Fruit fly (Drosophila melanogaster) whole organism, embryonic: Measurements from ENCODE around the gene gish.

Source experiments
- Adf1 ChIP-seq: fragments of 200-800 bp; sonication (Bioruptor generic); IDR thresholded peaks from 2 replicates; pipeline ENCODE4 v1.3.6; 2022; ENCODE audit warnings: missing biosample characterization, missing genetic modification characterization
- Bdp1 ChIP-seq: fragments of 200-800 bp; sonication (Bioruptor generic); optimal IDR thresholded peaks from 3 replicates; lab custom pipeline; 2016; ENCODE audit warnings: missing biosample characterization, missing genetic modification characterization
- CG10321 ChIP-seq: fragments of 200-800 bp; sonication (Bioruptor generic); IDR thresholded peaks from 2 replicates; pipeline ENCODE4 v1.3.6; 2022; ENCODE audit warnings: missing biosample characterization, missing genetic modification characterization
- CG10543 ChIP-seq: fragments of 200-800 bp; sonication (Bioruptor generic); optimal IDR thresholded peaks from 3 replicates; lab custom pipeline; 2017; ENCODE audit warnings: missing biosample characterization, mild to moderate bottlenecking, missing genetic modification characterization, moderate library complexity
- CG12219 ChIP-seq: fragments of 200-800 bp; sonication (Bioruptor generic); optimal IDR thresholded peaks from 3 replicates; lab custom pipeline; 2018; ENCODE audit warnings: missing biosample characterization, mild to moderate bottlenecking, missing genetic modification characterization
- CG1233 ChIP-seq: fragments of 200-800 bp; sonication (Bioruptor generic); optimal IDR thresholded peaks from 4 replicates; lab custom pipeline; 2018; ENCODE audit warnings: missing biosample characterization, mild to moderate bottlenecking, missing genetic modification characterization
- CG17359 ChIP-seq: fragments of 200-800 bp; sonication (Bioruptor generic); optimal IDR thresholded peaks from 3 replicates; lab custom pipeline; 2018; ENCODE audit warnings: missing biosample characterization, mild to moderate bottlenecking, missing genetic modification characterization, moderate library complexity
- CG17361 ChIP-seq: fragments of 200-800 bp; sonication (Bioruptor generic); IDR thresholded peaks from 3 replicates; pipeline ENCODE4 v1.3.6; 2022; ENCODE audit warnings: missing biosample characterization, missing genetic modification characterization
- CG2202 ChIP-seq: fragments of 200-800 bp; sonication (Bioruptor generic); optimal IDR thresholded peaks from 2 replicates; lab custom pipeline; 2018; ENCODE audit warnings: missing biosample characterization, mild to moderate bottlenecking, missing genetic modification characterization
- CG30403 ChIP-seq: fragments of 200-800 bp; sonication (Bioruptor generic); optimal IDR thresholded peaks from 3 replicates; lab custom pipeline; 2016; ENCODE audit warnings: missing biosample characterization, missing genetic modification characterization
- CG32772 ChIP-seq: fragments of 200-800 bp; sonication (Bioruptor generic); IDR thresholded peaks from 2 replicates; pipeline ENCODE4 v1.3.6; 2022; ENCODE audit warnings: missing biosample characterization, missing genetic modification characterization
- CG4360 ChIP-seq: fragments of 200-800 bp; sonication (Bioruptor generic); IDR thresholded peaks from 2 replicates; pipeline ENCODE4 v1.3.6; 2022; ENCODE audit warnings: missing biosample characterization, missing genetic modification characterization
- CG4820 ChIP-seq: fragments of 200-800 bp; sonication (Bioruptor generic); optimal IDR thresholded peaks from 3 replicates; lab custom pipeline; 2016; ENCODE audit warnings: missing biosample characterization, missing genetic modification characterization
- CG7556 ChIP-seq: fragments of 200-800 bp; sonication (Bioruptor generic); optimal IDR thresholded peaks from 2 replicates; lab custom pipeline; 2017; ENCODE audit warnings: missing biosample characterization, mild to moderate bottlenecking, missing genetic modification characterization
- CG7839 ChIP-seq: fragments of 200-800 bp; sonication (Bioruptor generic); optimal IDR thresholded peaks from 3 replicates; lab custom pipeline; 2018; ENCODE audit warnings: missing biosample characterization, mild to moderate bottlenecking, missing genetic modification characterization, moderate library complexity
- CG8388 ChIP-seq: fragments of 200-800 bp; sonication (Bioruptor generic); optimal IDR thresholded peaks from 2 replicates; lab custom pipeline; 2019; ENCODE audit warnings: missing biosample characterization, mild to moderate bottlenecking, missing genetic modification characterization, moderate library complexity
- CHES-1-like ChIP-seq: fragments of 200-800 bp; sonication (Bioruptor generic); optimal IDR thresholded peaks from 2 replicates; lab custom pipeline; 2016; ENCODE audit warnings: missing biosample characterization, missing genetic modification characterization
- CkIIα-i1 ChIP-seq: fragments of 200-800 bp; sonication (Bioruptor generic); IDR thresholded peaks from 2 replicates; pipeline ENCODE4 v1.3.6; 2022; ENCODE audit warnings: missing biosample characterization, missing genetic modification characterization
- Dad ChIP-seq: fragments of 200-800 bp; sonication (Bioruptor generic); optimal IDR thresholded peaks from 3 replicates; lab custom pipeline; 2016; ENCODE audit warnings: missing biosample characterization, missing genetic modification characterization
- Fer1 ChIP-seq: fragments of 200-800 bp; sonication (Bioruptor generic); optimal IDR thresholded peaks from 2 replicates; lab custom pipeline; 2017; ENCODE audit warnings: missing biosample characterization, mild to moderate bottlenecking, missing genetic modification characterization
- GATAe ChIP-seq: fragments of 200-800 bp; sonication (Bioruptor generic); conservative IDR thresholded peaks from 2 replicates; pipeline ENCODE4 v1.3.6; 2022; ENCODE audit warnings: missing biosample characterization, missing genetic modification characterization
- HLH4C ChIP-seq: fragments of 200-800 bp; sonication (Bioruptor generic); IDR thresholded peaks from 3 replicates; pipeline ENCODE4 v1.3.6; 2022; ENCODE audit warnings: missing biosample characterization, missing genetic modification characterization; ENCODE audit not compliant: partially characterized antibody
- Hr3 ChIP-seq: fragments of 200-800 bp; sonication (Bioruptor generic); optimal IDR thresholded peaks from 3 replicates; lab custom pipeline; 2016; ENCODE audit warnings: missing biosample characterization, missing genetic modification characterization
- Hr51 ChIP-seq, 2 experiments: fragments of 200-800 bp; sonication (Bioruptor generic); optimal IDR thresholded peaks; 2 replicates in 1 of 2; 3 replicates in 1 of 2; lab custom pipeline; 2016 to 2018; ENCODE audit warnings: missing biosample characterization in 2 of 2, missing genetic modification characterization in 2 of 2, mild to moderate bottlenecking in 1 of 2, moderate library complexity in 1 of 2
- Mad ChIP-seq: fragments of 200-800 bp; sonication (Bioruptor generic); optimal IDR thresholded peaks from 2 replicates; lab custom pipeline; 2016; ENCODE audit warnings: missing biosample characterization, missing genetic modification characterization
- Max ChIP-seq: fragments of 200-800 bp; sonication (Bioruptor generic); optimal IDR thresholded peaks from 2 replicates; lab custom pipeline; 2016; ENCODE audit warnings: missing biosample characterization, mild to moderate bottlenecking, missing genetic modification characterization
- Med ChIP-seq: fragments of 200-800 bp; sonication (Bioruptor generic); peaks from one replicate; lab custom pipeline; 2016; ENCODE audit warnings: missing biosample characterization, missing genetic modification characterization, mild to moderate bottlenecking, inconsistent platforms, moderate library complexity
- Oaz ChIP-seq: fragments of 200-800 bp; sonication (Bioruptor generic); IDR thresholded peaks from 2 replicates; pipeline ENCODE4 v1.3.6; 2022; ENCODE audit warnings: missing biosample characterization, missing genetic modification characterization
- Sox102F ChIP-seq: fragments of 200-800 bp; sonication (Bioruptor generic); optimal IDR thresholded peaks from 2 replicates; lab custom pipeline; 2018; ENCODE audit warnings: missing biosample characterization, mild to moderate bottlenecking, missing genetic modification characterization, moderate library complexity
- Sry-δ ChIP-seq: fragments of 200-800 bp; sonication (Bioruptor generic); optimal IDR thresholded peaks from 2 replicates; lab custom pipeline; 2016; ENCODE audit warnings: missing biosample characterization, missing genetic modification characterization
- Vsx1 ChIP-seq: fragments of 200-800 bp; sonication (Bioruptor generic); optimal IDR thresholded peaks from 2 replicates; lab custom pipeline; 2017; ENCODE audit warnings: missing biosample characterization, mild to moderate bottlenecking, missing genetic modification characterization, missing genetic modification reagents
- Xbp1 ChIP-seq: fragments of 200-800 bp; sonication (Bioruptor generic); optimal IDR thresholded peaks from 3 replicates; lab custom pipeline; 2016; ENCODE audit warnings: missing biosample characterization, mild to moderate bottlenecking, missing genetic modification characterization
- ash1 ChIP-seq: fragments of 200-800 bp; sonication (Bioruptor generic); optimal IDR thresholded peaks from 2 replicates; lab custom pipeline; 2018; ENCODE audit warnings: missing biosample characterization, mild to moderate bottlenecking, missing genetic modification characterization
- bcd ChIP-seq: fragments of 200-800 bp; sonication (Bioruptor generic); optimal IDR thresholded peaks from 2 replicates; lab custom pipeline; 2017; ENCODE audit warnings: missing biosample characterization, mild to moderate bottlenecking, missing genetic modification characterization
- cg ChIP-seq: fragments of 200-800 bp; sonication (Bioruptor generic); optimal IDR thresholded peaks from 3 replicates; lab custom pipeline; 2019; ENCODE audit warnings: missing biosample characterization, mild to moderate bottlenecking, missing genetic modification characterization, moderate library complexity
- fd64A ChIP-seq: fragments of 200-800 bp; sonication (Bioruptor generic); optimal IDR thresholded peaks from 3 replicates; lab custom pipeline; 2018; ENCODE audit warnings: missing biosample characterization, mild to moderate bottlenecking, missing genetic modification characterization
- fd96Cb ChIP-seq: fragments of 200-800 bp; sonication (Bioruptor generic); optimal IDR thresholded peaks from 2 replicates; lab custom pipeline; 2018; ENCODE audit warnings: missing biosample characterization, mild to moderate bottlenecking, missing genetic modification characterization, moderate library complexity
- gce ChIP-seq: fragments of 200-800 bp; sonication (Bioruptor generic); IDR thresholded peaks from 3 replicates; pipeline ENCODE4 v1.3.6; 2022; ENCODE audit warnings: missing biosample characterization, missing genetic modification characterization
- ham ChIP-seq: fragments of 200-800 bp; sonication (Bioruptor generic); IDR thresholded peaks from 2 replicates; pipeline ENCODE4 v1.3.6; 2022; ENCODE audit warnings: missing biosample characterization, missing genetic modification characterization
- insv ChIP-seq, 2 experiments: fragments of 200-800 bp; sonication (Bioruptor generic); optimal IDR thresholded peaks; 3 replicates each; lab custom pipeline; 2016 to 2018; ENCODE audit warnings: missing biosample characterization in 2 of 2, missing genetic modification characterization in 2 of 2
- jing ChIP-seq: fragments of 200-800 bp; sonication (Bioruptor generic); optimal IDR thresholded peaks from 2 replicates; lab custom pipeline; 2018; ENCODE audit warnings: missing biosample characterization, mild to moderate bottlenecking, missing genetic modification characterization
- lola ChIP-seq, 3 experiments: fragments of >200 bp in 2 of 3; fragments of 200-800 bp in 1 of 3; sonication (Bioruptor generic) in 1 of 3; optimal IDR thresholded peaks; 2 replicates each; lab custom pipeline; 2017 to 2019; ENCODE audit warnings: missing biosample characterization in 3 of 3, missing genetic modification characterization in 3 of 3, mild to moderate bottlenecking in 1 of 3, moderate library complexity in 1 of 3
- mld ChIP-seq: fragments of 200-800 bp; sonication (Bioruptor generic); IDR thresholded peaks from 3 replicates; pipeline ENCODE4 v1.3.6; 2022; ENCODE audit warnings: missing biosample characterization, missing genetic modification characterization; ENCODE audit not compliant: partially characterized antibody
- phol ChIP-seq: fragments of 200-800 bp; sonication (Bioruptor generic); optimal IDR thresholded peaks from 3 replicates; lab custom pipeline; 2018; ENCODE audit warnings: missing biosample characterization, mild to moderate bottlenecking, missing genetic modification characterization, moderate library complexity
- repo ChIP-seq: fragments of 200-800 bp; sonication (Bioruptor generic); optimal IDR thresholded peaks from 2 replicates; lab custom pipeline; 2016; ENCODE audit warnings: missing biosample characterization, missing genetic modification characterization
- ro ChIP-seq: fragments of 200-800 bp; sonication (Bioruptor generic); IDR thresholded peaks from 2 replicates; pipeline ENCODE4 v1.3.6; 2022; ENCODE audit warnings: missing biosample characterization, missing genetic modification characterization
- salm ChIP-seq: fragments of 200-800 bp; sonication (Bioruptor generic); optimal IDR thresholded peaks from 2 replicates; lab custom pipeline; 2018; ENCODE audit warnings: missing biosample characterization, mild to moderate bottlenecking, missing genetic modification characterization
- schlank ChIP-seq: fragments of 200-800 bp; sonication (Bioruptor generic); optimal IDR thresholded peaks from 2 replicates; lab custom pipeline; 2018; ENCODE audit warnings: missing biosample characterization, mild to moderate bottlenecking, missing genetic modification characterization
- tin ChIP-seq: fragments of 200-800 bp; sonication (Bioruptor generic); optimal IDR thresholded peaks from 3 replicates; lab custom pipeline; 2016; ENCODE audit warnings: missing biosample characterization, missing genetic modification characterization
- wek ChIP-seq: fragments of 200-800 bp; sonication (Bioruptor generic); optimal IDR thresholded peaks from 3 replicates; lab custom pipeline; 2018; ENCODE audit warnings: missing biosample characterization, mild to moderate bottlenecking, missing genetic modification characterization, moderate library complexity
- wor ChIP-seq: fragments of 200-800 bp; sonication (Bioruptor generic); IDR thresholded peaks from 2 replicates; pipeline ENCODE4 v1.3.6; 2022; ENCODE audit warnings: missing biosample characterization, missing genetic modification characterization
- zfh2 ChIP-seq: fragments of 200-800 bp; sonication (Bioruptor generic); optimal IDR thresholded peaks from 2 replicates; lab custom pipeline; 2016; ENCODE audit warnings: missing biosample characterization, missing genetic modification characterization

The gish gene

dm6 chr3R:16241822-16242221, 30.4 kb upstream of the gish start (continued):
- peak; percentile 68 for TF ChIP-seq CG30403 (GFP tag; lab: Kevin White, UChicago)
- peak in 1 of 3 experiments; percentile 68 for TF ChIP-seq lola (GFP tag; optimal IDR thresholded peaks at IDR 0.05; lab: Kevin White, UChicago)
- peak; percentile 38 for TF ChIP-seq phol (tag; lab: Kevin White, UChicago)
- no peak for TF ChIP-seq zfh2 (GFP tag; lab: Kevin White, UChicago)
- TF ChIP-seq Hr3: peak; percentile 24
- no peak for TF ChIP-seq ash1 (GFP tag; lab: Kevin White, UChicago)
- TF ChIP-seq Fer1 (GFP tag; lab: Kevin White, UChicago): no peak
- no peak for TF ChIP-seq CG12219
- TF ChIP-seq CHES-1-like: no peak
- no peak for TF ChIP-seq fd64A
- TF ChIP-seq CG1233: no peak
- TF ChIP-seq wor (GFP tag; lab: Robert Waterston, UW): no peak
- TF ChIP-seq CG17359 (tag; lab: Kevin White, UChicago): no peak
- TF ChIP-seq cg (GFP tag; lab: Kevin White, UChicago): no peak
- no peak for TF ChIP-seq CG32772 (GFP tag; lab: Robert Waterston, UW)
- TF ChIP-seq CG8388 (GFP tag; lab: Kevin White, UChicago): no peak
- TF ChIP-seq fd96Cb (tag; lab: Kevin White, UChicago): no peak
- no peak for TF ChIP-seq Bdp1 (GFP tag; lab: Kevin White, UChicago)
- TF ChIP-seq wek (GFP tag; lab: Kevin White, UChicago): no peak
- TF ChIP-seq ham: no peak
- no peak for TF ChIP-seq Dad (GFP tag; lab: Kevin White, UChicago)
- peak; percentile 49 for TF ChIP-seq CG7839
- TF ChIP-seq CG4360 (GFP tag; lab: Robert Waterston, UW): no peak
- TF ChIP-seq CG4820 (GFP tag; lab: Kevin White, UChicago): no peak
- TF ChIP-seq HLH4C (GFP tag; lab: Robert Waterston, UW): no peak
- TF ChIP-seq Mad (GFP tag; lab: Kevin White, UChicago): no peak
- TF ChIP-seq CG17361 (GFP tag; lab: Robert Waterston, UW): no peak
- no peak for TF ChIP-seq tin (GFP tag; lab: Kevin White, UChicago)
- TF ChIP-seq bcd (GFP tag; lab: Kevin White, UChicago): no peak
- no peak for TF ChIP-seq ro
- no peak for TF ChIP-seq Sox102F (GFP tag; lab: Kevin White, UChicago)
- TF ChIP-seq salm (tag; lab: Kevin White, UChicago): no peak
- TF ChIP-seq Oaz (GFP tag; lab: Robert Waterston, UW): no peak
- TF ChIP-seq Max (GFP tag; lab: Kevin White, UChicago): no peak
- TF ChIP-seq Xbp1 (GFP tag; lab: Kevin White, UChicago): no peak
- no peak for TF ChIP-seq CG10321 (GFP tag; lab: Robert Waterston, UW)
- TF ChIP-seq CkIIα-i1 (GFP tag; lab: Robert Waterston, UW): no peak
- TF ChIP-seq CG7556: peak; percentile 71
- peak in 1 of 2 experiments; percentile 24 for TF ChIP-seq Hr51 (GFP tag; optimal IDR thresholded peaks at IDR 0.05; lab: Kevin White, UChicago)
- TF ChIP-seq CG2202 (tag; lab: Kevin White, UChicago): no peak
- TF ChIP-seq GATAe: no peak
- TF ChIP-seq jing (GFP tag; lab: Kevin White, UChicago): no peak
- TF ChIP-seq insv (GFP tag; optimal IDR thresholded peaks at IDR 0.05; lab: Kevin White, UChicago): no peak
- no peak for TF ChIP-seq repo (GFP tag; lab: Kevin White, UChicago)
- TF ChIP-seq gce: no peak
- TF ChIP-seq CG10543: no peak
- no peak for TF ChIP-seq schlank
- TF ChIP-seq Adf1 (GFP tag; lab: Robert Waterston, UW): no peak
- no peak for TF ChIP-seq Sry-δ (GFP tag; lab: Kevin White, UChicago)
- TF ChIP-seq Med: no peak
- TF ChIP-seq Vsx1 (GFP tag; lab: Kevin White, UChicago): no peak
- no peak for TF ChIP-seq mld (GFP tag; lab: Robert Waterston, UW)
